Fruit fly (Drosophila melanogaster) whole organism, embryonic: ENCODE results near the gene Sirup.

Experiments
- BEAF-32 ChIP-seq: fragments of 200-800 bp; sonication (Bioruptor generic); optimal IDR thresholded peaks from 3 replicates; lab custom pipeline; 2017; ENCODE audit warnings: missing biosample characterization, missing genetic modification characterization, mild to moderate bottlenecking, moderate library complexity, missing genetic modification reagents
- Bdp1 ChIP-seq: fragments of 200-800 bp; sonication (Bioruptor generic); optimal IDR thresholded peaks from 3 replicates; lab custom pipeline; 2016; ENCODE audit warnings: missing biosample characterization, missing genetic modification characterization
- CG10274 ChIP-seq: fragments of 200-800 bp; sonication (Bioruptor generic); optimal IDR thresholded peaks from 3 replicates; lab custom pipeline; 2017; ENCODE audit warnings: missing biosample characterization, mild to moderate bottlenecking, missing genetic modification characterization
- CG10654 ChIP-seq: fragments of 200-800 bp; sonication (Bioruptor generic); optimal IDR thresholded peaks from 2 replicates; lab custom pipeline; 2016; ENCODE audit warnings: missing biosample characterization, missing genetic modification characterization
- CG11504 ChIP-seq: fragments of 200-800 bp; sonication (Bioruptor generic); optimal IDR thresholded peaks from 3 replicates; lab custom pipeline; 2019; ENCODE audit warnings: missing biosample characterization, mild to moderate bottlenecking, missing genetic modification characterization, moderate library complexity
- CG12299 ChIP-seq: fragments of 200-800 bp; sonication (Bioruptor generic); optimal IDR thresholded peaks from 2 replicates; lab custom pipeline; 2018; ENCODE audit warnings: missing biosample characterization, mild to moderate bottlenecking, missing genetic modification characterization
- CG13123 ChIP-seq: fragments of 200-800 bp; sonication (Bioruptor generic); optimal IDR thresholded peaks from 2 replicates; lab custom pipeline; 2016; ENCODE audit warnings: missing biosample characterization, missing genetic modification characterization
- CG13894 ChIP-seq: fragments of 200-800 bp; sonication (Bioruptor generic); optimal IDR thresholded peaks from 3 replicates; lab custom pipeline; 2018; ENCODE audit warnings: missing biosample characterization, mild to moderate bottlenecking, missing genetic modification characterization, moderate library complexity
- CG15514 ChIP-seq: fragments of 200-800 bp; sonication (Bioruptor generic); optimal IDR thresholded peaks from 3 replicates; lab custom pipeline; 2017; ENCODE audit warnings: missing biosample characterization, missing genetic modification characterization, mild to moderate bottlenecking, moderate library complexity, missing genetic modification reagents
- CG15696 ChIP-seq: fragments of 200-800 bp; sonication (Bioruptor generic); optimal IDR thresholded peaks from 2 replicates; lab custom pipeline; 2019; ENCODE audit warnings: missing biosample characterization, mild to moderate bottlenecking, missing genetic modification characterization, moderate library complexity
- CG17186 ChIP-seq: fragments of 200-800 bp; sonication (Bioruptor generic); optimal IDR thresholded peaks from 3 replicates; lab custom pipeline; 2017; ENCODE audit warnings: missing biosample characterization, missing genetic modification reagents, missing genetic modification characterization
- CG2199 ChIP-seq: fragments of 200-800 bp; sonication (Bioruptor generic); IDR thresholded peaks from 3 replicates; pipeline ENCODE4 v1.3.6; 2022; ENCODE audit warnings: missing biosample characterization, missing genetic modification characterization
- CG2889 ChIP-seq: fragments of 200-800 bp; sonication (Bioruptor generic); IDR thresholded peaks from 3 replicates; pipeline ENCODE4 v1.3.6; 2022; ENCODE audit warnings: missing biosample characterization, missing genetic modification characterization
- CG30431 ChIP-seq: fragments of 200-800 bp; sonication (Bioruptor generic); optimal IDR thresholded peaks from 2 replicates; lab custom pipeline; 2017; ENCODE audit warnings: missing biosample characterization, missing genetic modification characterization
- CG32532 ChIP-seq: fragments of 200-800 bp; sonication (Bioruptor generic); IDR thresholded peaks from 2 replicates; pipeline ENCODE4 v1.3.6; 2022; ENCODE audit warnings: missing biosample characterization, missing genetic modification characterization
- CG4730 ChIP-seq: fragments of 200-800 bp; sonication (Bioruptor generic); IDR thresholded peaks from 2 replicates; pipeline ENCODE4 v1.3.6; 2022; ENCODE audit warnings: missing biosample characterization, missing genetic modification characterization
- CG4820 ChIP-seq: fragments of 200-800 bp; sonication (Bioruptor generic); optimal IDR thresholded peaks from 3 replicates; lab custom pipeline; 2016; ENCODE audit warnings: missing biosample characterization, missing genetic modification characterization
- CG4854 ChIP-seq: fragments of 200-800 bp; sonication (Bioruptor generic); optimal IDR thresholded peaks from 2 replicates; lab custom pipeline; 2016; ENCODE audit warnings: missing biosample characterization, missing genetic modification characterization, inconsistent platforms
- CG6689 ChIP-seq: fragments of 200-800 bp; sonication (Bioruptor generic); IDR thresholded peaks from 2 replicates; pipeline ENCODE4 v1.3.6; 2022; ENCODE audit warnings: missing biosample characterization, missing genetic modification characterization
- CG6813 ChIP-seq: fragments of 200-800 bp; sonication (Bioruptor generic); optimal IDR thresholded peaks from 2 replicates; lab custom pipeline; 2017; ENCODE audit warnings: missing biosample characterization, missing genetic modification characterization, mild to moderate bottlenecking, moderate library complexity, missing genetic modification reagents
- CG8290 ChIP-seq, 3 experiments: fragments of 200-800 bp; sonication (Bioruptor generic); optimal IDR thresholded peaks; 2 replicates each; lab custom pipeline; 2016 to 2019; ENCODE audit warnings: missing biosample characterization in 3 of 3, missing genetic modification characterization in 3 of 3, mild to moderate bottlenecking in 2 of 3, moderate library complexity in 1 of 3
- CTCF ChIP-seq: fragments of 200-800 bp; sonication (Bioruptor generic); optimal IDR thresholded peaks from 2 replicates; lab custom pipeline; 2017; ENCODE audit warnings: missing biosample characterization, mild to moderate bottlenecking, missing genetic modification characterization, moderate library complexity
- CoRest ChIP-seq: fragments of 200-800 bp; sonication (Bioruptor generic); optimal IDR thresholded peaks from 3 replicates; lab custom pipeline; 2018; ENCODE audit warnings: missing biosample characterization, mild to moderate bottlenecking, missing genetic modification characterization, moderate library complexity
- Deaf1 ChIP-seq: fragments of 200-800 bp; optimal IDR thresholded peaks from 3 replicates; lab custom pipeline; 2019; ENCODE audit warnings: missing biosample characterization, mild to moderate bottlenecking, missing genetic modification characterization, moderate library complexity
- Ets65A ChIP-seq: fragments of 200-800 bp; sonication (Bioruptor generic); peaks from one replicate; lab custom pipeline; 2016; ENCODE audit warnings: missing biosample characterization, missing genetic modification characterization
- Hmr ChIP-seq: fragments of 200-800 bp; sonication (Bioruptor generic); optimal IDR thresholded peaks from 3 replicates; lab custom pipeline; 2017; ENCODE audit warnings: mild to moderate bottlenecking, missing biosample characterization, missing genetic modification reagents, missing genetic modification characterization
- Hr78 ChIP-seq, 2 experiments: fragments of 200-800 bp in 1 of 2; fragments of >200 bp in 1 of 2; sonication (Bioruptor generic) in 1 of 2; optimal IDR thresholded peaks; 2 replicates each; lab custom pipeline; 2017 to 2019; ENCODE audit warnings: missing biosample characterization in 2 of 2, missing genetic modification characterization in 2 of 2, mild to moderate bottlenecking in 1 of 2, moderate library complexity in 1 of 2
- Lpt ChIP-seq: fragments of >200 bp; optimal IDR thresholded peaks from 2 replicates; lab custom pipeline; 2018; ENCODE audit warnings: missing biosample characterization, missing genetic modification characterization
- Med ChIP-seq: fragments of 200-800 bp; sonication (Bioruptor generic); peaks from one replicate; lab custom pipeline; 2016; ENCODE audit warnings: missing biosample characterization, missing genetic modification characterization, mild to moderate bottlenecking, inconsistent platforms, moderate library complexity
- Ravus ChIP-seq: fragments of 200-800 bp; sonication (Bioruptor generic); IDR thresholded peaks from 2 replicates; pipeline ENCODE4 v1.3.6; 2022; ENCODE audit warnings: missing biosample characterization, missing genetic modification characterization
- Sry-β ChIP-seq: fragments of 200-800 bp; sonication (Bioruptor generic); optimal IDR thresholded peaks from 2 replicates; lab custom pipeline; 2018; ENCODE audit warnings: missing biosample characterization, mild to moderate bottlenecking, missing genetic modification characterization, moderate library complexity
- Ssrp ChIP-seq: fragments of 200-800 bp; sonication (Bioruptor generic); optimal IDR thresholded peaks from 2 replicates; lab custom pipeline; 2018; ENCODE audit warnings: missing biosample characterization, mild to moderate bottlenecking, missing genetic modification characterization, moderate library complexity
- Tbp ChIP-seq: fragments of >200 bp; optimal IDR thresholded peaks from 2 replicates; lab custom pipeline; 2018; ENCODE audit warnings: missing biosample characterization, missing genetic modification characterization
- Trl ChIP-seq, 3 experiments: fragments of >200 bp in 2 of 3; fragments of 200-800 bp in 1 of 3; sonication (Bioruptor generic) in 1 of 3; optimal IDR thresholded peaks; 2 replicates in 1 of 3; 3 replicates in 2 of 3; lab custom pipeline; 2016 to 2017; ENCODE audit warnings: missing biosample characterization in 1 of 3, missing genetic modification characterization in 1 of 3
- br ChIP-seq: fragments of >200 bp; optimal IDR thresholded peaks from 2 replicates; lab custom pipeline; 2017
- crol ChIP-seq: fragments of 200-800 bp; sonication (Bioruptor generic); IDR thresholded peaks from 2 replicates; pipeline ENCODE4 v1.3.6; 2022; ENCODE audit warnings: missing biosample characterization, missing genetic modification characterization
- dan ChIP-seq: fragments of 200-800 bp; sonication (Bioruptor generic); IDR thresholded peaks from 2 replicates; pipeline ENCODE4 v1.3.6; 2022; ENCODE audit warnings: missing biosample characterization, missing genetic modification characterization
- danr ChIP-seq: fragments of 200-800 bp; sonication (Bioruptor generic); IDR thresholded peaks from 2 replicates; pipeline ENCODE4 v1.3.6; 2022; ENCODE audit warnings: missing biosample characterization, missing genetic modification characterization
- dimm ChIP-seq: fragments of 200-800 bp; sonication (Bioruptor generic); IDR thresholded peaks from 2 replicates; pipeline ENCODE4 v1.3.6; 2022; ENCODE audit warnings: missing biosample characterization, missing genetic modification characterization
- disco-r ChIP-seq: fragments of 200-800 bp; sonication (Bioruptor generic); optimal IDR thresholded peaks from 2 replicates; lab custom pipeline; 2016; ENCODE audit warnings: missing biosample characterization, missing genetic modification characterization
- en ChIP-seq: fragments of 200-800 bp; sonication (Bioruptor generic); optimal IDR thresholded peaks from 2 replicates; lab custom pipeline; 2016; ENCODE audit warnings: missing biosample characterization, missing genetic modification characterization
- esg ChIP-seq: fragments of 200-800 bp; sonication (Bioruptor generic); conservative IDR thresholded peaks from 2 replicates; pipeline ENCODE4 v1.3.6; 2022; ENCODE audit warnings: missing biosample characterization, missing genetic modification characterization
- gfzf ChIP-seq: fragments of 200-800 bp; sonication (Bioruptor generic); optimal IDR thresholded peaks from 2 replicates; lab custom pipeline; 2016; ENCODE audit warnings: missing biosample characterization, mild to moderate bottlenecking, missing genetic modification characterization, moderate library complexity
- gsb-n ChIP-seq: fragments of 200-800 bp; sonication (Bioruptor generic); optimal IDR thresholded peaks from 3 replicates; lab custom pipeline; 2018; ENCODE audit warnings: missing biosample characterization, mild to moderate bottlenecking, missing genetic modification characterization
- nau ChIP-seq: fragments of 200-800 bp; sonication (Bioruptor generic); optimal IDR thresholded peaks from 3 replicates; lab custom pipeline; 2017; ENCODE audit warnings: missing biosample characterization, mild to moderate bottlenecking, missing genetic modification characterization, missing genetic modification reagents
- odd ChIP-seq: fragments of 200-800 bp; sonication (Bioruptor generic); optimal IDR thresholded peaks from 2 replicates; lab custom pipeline; 2017; ENCODE audit warnings: missing biosample characterization, mild to moderate bottlenecking, missing genetic modification characterization
- repo ChIP-seq: fragments of 200-800 bp; sonication (Bioruptor generic); optimal IDR thresholded peaks from 2 replicates; lab custom pipeline; 2016; ENCODE audit warnings: missing biosample characterization, missing genetic modification characterization
- schlank ChIP-seq: fragments of 200-800 bp; sonication (Bioruptor generic); optimal IDR thresholded peaks from 2 replicates; lab custom pipeline; 2018; ENCODE audit warnings: missing biosample characterization, mild to moderate bottlenecking, missing genetic modification characterization
- wek ChIP-seq: fragments of 200-800 bp; sonication (Bioruptor generic); optimal IDR thresholded peaks from 3 replicates; lab custom pipeline; 2018; ENCODE audit warnings: missing biosample characterization, mild to moderate bottlenecking, missing genetic modification characterization, moderate library complexity
- yki ChIP-seq: fragments of >200 bp; optimal IDR thresholded peaks from 3 replicates; lab custom pipeline; 2018

The Sirup gene

DNA sequence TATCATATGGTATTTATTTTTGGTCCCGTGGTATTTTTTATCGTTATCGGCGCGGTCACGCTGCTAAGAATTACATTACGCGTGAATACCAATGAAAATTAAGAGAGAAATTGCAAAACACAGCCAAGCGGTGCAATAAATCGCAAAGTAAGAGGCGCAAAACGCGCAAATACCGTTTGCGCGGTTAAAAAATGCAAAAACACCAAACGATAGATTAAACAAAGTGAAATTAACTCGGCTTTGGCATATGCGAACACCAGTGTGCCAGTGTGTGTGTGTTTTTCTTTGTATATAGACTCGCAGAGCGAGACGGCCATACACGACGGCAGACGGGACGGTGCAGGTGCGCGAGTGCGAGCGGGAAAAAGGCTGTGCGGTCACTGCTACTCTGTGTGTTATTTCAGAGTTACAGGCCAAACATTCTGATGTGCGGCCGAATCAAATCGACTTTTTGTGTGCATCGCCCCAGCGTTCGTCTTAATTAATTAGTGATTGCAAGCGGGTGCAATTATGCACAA, 32.1 kb downstream of the Sirup start, which contains the start of gene Cka (continued):
- TF ChIP-seq gfzf (GFP tag; lab: Kevin White, UChicago) (peak; percentile 68), Ravus (GFP tag; lab: Robert Waterston, UW) (no peak), esg (GFP tag; lab: Robert Waterston, UW) (no peak), Tbp (no peak), CG2889 (GFP tag; lab: Robert Waterston, UW) (no peak)

DNA sequence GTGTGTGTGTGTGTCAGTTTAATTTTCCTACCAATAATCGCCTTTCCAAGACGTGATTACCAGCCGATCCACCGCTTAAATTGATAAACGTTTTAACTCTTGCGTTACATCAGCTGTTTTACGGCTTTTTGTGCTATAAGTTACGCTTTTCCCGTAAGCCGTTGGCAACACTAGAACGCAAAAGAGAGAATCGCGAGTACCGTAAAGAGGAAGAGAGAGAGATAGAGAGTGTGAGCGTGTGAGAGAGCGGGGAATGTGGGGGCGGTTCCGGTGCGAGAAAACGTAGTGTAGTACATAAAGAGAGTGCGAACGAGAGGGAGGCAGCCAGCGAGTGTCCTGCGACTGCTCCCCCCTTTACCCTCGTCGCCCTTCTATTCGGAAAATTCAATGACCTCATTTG, 32.9 kb downstream of the Sirup start:
- no peak for TF ChIP-seq CG13123 (GFP tag; lab: Kevin White, UChicago)
- no peak for TF ChIP-seq Bdp1
- TF ChIP-seq Ssrp (tag; lab: Kevin White, UChicago): no peak
- no peak for TF ChIP-seq BEAF-32 (GFP tag; lab: Kevin White, UChicago)
- no peak for TF ChIP-seq repo (GFP tag; lab: Kevin White, UChicago)
- TF ChIP-seq crol (GFP tag; lab: Robert Waterston, UW): peak; percentile 96
- no peak for TF ChIP-seq CoRest (tag; lab: Kevin White, UChicago)
- TF ChIP-seq Sry-β: no peak
- no peak for TF ChIP-seq br (lab: Kevin White, UChicago)
- no peak for TF ChIP-seq CG4820 (GFP tag; lab: Kevin White, UChicago)
- TF ChIP-seq Trl (optimal IDR thresholded peaks at IDR 0.05; lab: Kevin White, UChicago): peak; percentile 95 to 97
- peak; percentile 67 for TF ChIP-seq Trl (GFP tag; optimal IDR thresholded peaks at IDR 0.05; lab: Kevin White, UChicago)
- TF ChIP-seq CG2199: 0 out of 3 replicates have a peak, but pooled peaks have one; percentile 41
- no peak for TF ChIP-seq schlank (tag; lab: Kevin White, UChicago)
- TF ChIP-seq CG15696 (tag; lab: Kevin White, UChicago): no peak
- TF ChIP-seq CG15514 (GFP tag; lab: Kevin White, UChicago): peak; percentile 12
- peak; percentile 25 for TF ChIP-seq nau
- TF ChIP-seq en (GFP tag; lab: Kevin White, UChicago): no peak
- TF ChIP-seq CG30431 (GFP tag; lab: Kevin White, UChicago): no peak
- TF ChIP-seq CG8290 (GFP tag; optimal IDR thresholded peaks at IDR 0.05; lab: Kevin White, UChicago): no peak
- peak in 1 of 2 experiments; percentile 47 for TF ChIP-seq CG8290 (tag; optimal IDR thresholded peaks at IDR 0.05; lab: Kevin White, UChicago)
- TF ChIP-seq odd: no peak
- no peak for TF ChIP-seq danr (GFP tag; lab: Robert Waterston, UW)
- TF ChIP-seq Hmr (GFP tag; lab: Kevin White, UChicago): peak; percentile 25
- no peak for TF ChIP-seq CG10274 (GFP tag; lab: Kevin White, UChicago)
- no peak for TF ChIP-seq Hr78 (GFP tag; optimal IDR thresholded peaks at IDR 0.05; lab: Kevin White, UChicago)
- peak; percentile 27 for TF ChIP-seq CG6813 (GFP tag; lab: Kevin White, UChicago)
- peak; percentile 78 for TF ChIP-seq yki (lab: Kevin White, UChicago)
- TF ChIP-seq Lpt (GFP tag; lab: Kevin White, UChicago): no peak
- TF ChIP-seq wek (GFP tag; lab: Kevin White, UChicago): no peak
- no peak for TF ChIP-seq CG12299 (tag; lab: Kevin White, UChicago)
- no peak for TF ChIP-seq CG10654 (GFP tag; lab: Kevin White, UChicago)
- TF ChIP-seq CG4854: no peak
- no peak for TF ChIP-seq CG6689
- no peak for TF ChIP-seq Ets65A
- no peak for TF ChIP-seq disco-r (GFP tag; lab: Kevin White, UChicago)
- TF ChIP-seq CG4730 (GFP tag; lab: Robert Waterston, UW): no peak
- no peak for TF ChIP-seq CG17186 (GFP tag; lab: Kevin White, UChicago)
- no peak for TF ChIP-seq dan (GFP tag; lab: Robert Waterston, UW)
- TF ChIP-seq Deaf1 (tag; lab: Kevin White, UChicago): peak; percentile 38
- no peak for TF ChIP-seq CG11504 (tag; lab: Kevin White, UChicago)
- no peak for TF ChIP-seq gsb-n (tag; lab: Kevin White, UChicago)
- TF ChIP-seq CTCF (GFP tag; lab: Kevin White, UChicago): no peak
- TF ChIP-seq dimm (GFP tag; lab: Robert Waterston, UW): no peak
- TF ChIP-seq CG32532 (GFP tag; lab: Robert Waterston, UW): peak; percentile 52; the same call in 1 of the 2 replicates
- peak; percentile 75 for TF ChIP-seq Med (GFP tag; lab: Kevin White, UChicago)
- TF ChIP-seq CG13894: no peak
